Worm (Caenorhabditis elegans) whole organism, young adult: ENCODE data around the gene atg-7.

Experiments used
- B0035.1 ChIP-seq: sonication (generic microtip); optimal IDR thresholded peaks from 2 replicates; lab custom pipeline; 2016; ENCODE audit warnings: missing genetic modification characterization, mild to moderate bottlenecking, missing compliant biosample characterization, missing genotype, missing genetic modification reagents
- C17E4.6 ChIP-seq: fragments of 200-800 bp; sonication (Bioruptor generic); IDR thresholded peaks from 2 replicates; pipeline ENCODE4 v1.3.6; 2022; ENCODE audit warnings: missing genetic modification reagents, missing genetic modification characterization, missing compliant biosample characterization
- D2030.7 ChIP-seq: fragments of 200-800 bp; sonication (Bioruptor generic); IDR thresholded peaks from 2 replicates; pipeline ENCODE4 v1.3.6; 2022; ENCODE audit warnings: missing genetic modification reagents, missing genetic modification characterization, missing compliant biosample characterization
- F23B12.7 ChIP-seq: sonication (generic microtip); optimal IDR thresholded peaks from 2 replicates; lab custom pipeline; 2017; ENCODE audit warnings: missing genetic modification characterization, mild to moderate bottlenecking, missing compliant biosample characterization, antibody characterized with exemption, moderate library complexity; ENCODE audit not compliant: insufficient read depth
- F33H1.4 ChIP-seq: fragments of 200-800 bp; sonication (Bioruptor generic); IDR thresholded peaks from 2 replicates; pipeline ENCODE4 v1.3.6; 2022; ENCODE audit warnings: missing genetic modification reagents, missing genetic modification characterization, missing compliant biosample characterization
- F37B4.10 ChIP-seq: fragments of 200-800 bp; sonication (Bioruptor generic); IDR thresholded peaks from 2 replicates; pipeline ENCODE4 v1.3.6; 2022; ENCODE audit warnings: missing genetic modification characterization, missing compliant biosample characterization
- F39B2.1 ChIP-seq: fragments of 200-800 bp; sonication (Bioruptor generic); IDR thresholded peaks from 2 replicates; pipeline ENCODE4 v1.3.6; 2022; ENCODE audit warnings: missing genetic modification reagents, missing genetic modification characterization, missing compliant biosample characterization
- T26A5.8 ChIP-seq: sonication (generic microtip); optimal IDR thresholded peaks from 2 replicates; lab custom pipeline; 2016; ENCODE audit warnings: missing genetic modification characterization, missing compliant biosample characterization
- Y53G8AR.9 ChIP-seq: fragments of 200-800 bp; sonication (Bioruptor generic); conservative IDR thresholded peaks from 2 replicates; pipeline ENCODE4 v1.3.6; 2022; ENCODE audit warnings: missing genetic modification reagents, missing genetic modification characterization, missing compliant biosample characterization
- Y56A3A.18 ChIP-seq: fragments of 200-800 bp; sonication (Bioruptor generic); IDR thresholded peaks from 2 replicates; pipeline ENCODE4 v1.3.6; 2022; ENCODE audit warnings: missing genetic modification reagents, missing genetic modification characterization, missing compliant biosample characterization
- Y67H2A.10 ChIP-seq: fragments of 200-800 bp; sonication (Bioruptor generic); conservative IDR thresholded peaks from 2 replicates; pipeline ENCODE4 v1.3.6; 2022; ENCODE audit warnings: missing genetic modification reagents, missing genetic modification characterization, missing compliant biosample characterization
- Y79H2A.3 ChIP-seq: fragments of 200-800 bp; sonication (Bioruptor generic); conservative IDR thresholded peaks from 2 replicates; pipeline ENCODE4 v1.3.6; 2022; ENCODE audit warnings: missing genetic modification reagents, missing genetic modification characterization, missing compliant biosample characterization
- Y95B8A.8 ChIP-seq: fragments of 200-800 bp; sonication (Bioruptor generic); IDR thresholded peaks from 2 replicates; pipeline ENCODE4 v1.3.6; 2022; ENCODE audit warnings: missing genetic modification reagents, missing genetic modification characterization, missing compliant biosample characterization
- akir-1 ChIP-seq: fragments of 200-800 bp; sonication (Bioruptor generic); optimal IDR thresholded peaks from 2 replicates; lab custom pipeline; 2018; ENCODE audit warnings: mild to moderate bottlenecking, missing genetic modification characterization, moderate library complexity, missing compliant biosample characterization
- athp-1 ChIP-seq: sonication (generic microtip); optimal IDR thresholded peaks from 2 replicates; lab custom pipeline; 2017; ENCODE audit warnings: mild to moderate bottlenecking, missing genetic modification characterization, missing compliant biosample characterization
- bed-1 ChIP-seq: fragments of 200-800 bp; sonication (Bioruptor generic); IDR thresholded peaks from 2 replicates; pipeline ENCODE4 v1.3.6; 2022; ENCODE audit warnings: missing genetic modification reagents, missing genetic modification characterization, missing compliant biosample characterization
- cebp-2 ChIP-seq: fragments of 200-800 bp; sonication (Bioruptor generic); IDR thresholded peaks from 2 replicates; pipeline ENCODE4 v1.3.6; 2022; ENCODE audit warnings: missing genetic modification characterization, missing compliant biosample characterization
- ceh-100 ChIP-seq: fragments of 200-800 bp; sonication (Bioruptor generic); IDR thresholded peaks from 2 replicates; pipeline ENCODE4 v1.3.6; 2022; ENCODE audit warnings: missing genetic modification reagents, missing genetic modification characterization, missing compliant biosample characterization
- dpff-1 ChIP-seq: sonication (generic microtip); optimal IDR thresholded peaks from 2 replicates; lab custom pipeline; 2017; ENCODE audit warnings: mild to moderate bottlenecking, missing genetic modification characterization, missing compliant biosample characterization
- dpl-1 ChIP-seq: fragments of 150-350 bp; optimal IDR thresholded peaks from 2 replicates; lab custom pipeline; 2014; ENCODE audit warnings: missing biosample characterization, missing genetic modification reagents, missing genetic modification characterization
- efl-1 ChIP-seq: fragments of 150-350 bp; optimal IDR thresholded peaks from 2 replicates; lab custom pipeline; 2014; ENCODE audit warnings: missing biosample characterization, missing genetic modification reagents, missing genetic modification characterization
- egl-18 ChIP-seq: fragments of 200-800 bp; sonication (Bioruptor generic); IDR thresholded peaks from 2 replicates; pipeline ENCODE4 v1.3.6; 2022; ENCODE audit warnings: missing genetic modification reagents, missing genetic modification characterization, missing compliant biosample characterization
- egl-44 ChIP-seq: fragments of 200-800 bp; sonication (Bioruptor generic); IDR thresholded peaks from 2 replicates; pipeline ENCODE4 v1.3.6; 2022; ENCODE audit warnings: missing genetic modification reagents, missing genetic modification characterization, missing compliant biosample characterization
- egrh-3 ChIP-seq: fragments of 200-800 bp; sonication (Bioruptor generic); IDR thresholded peaks from 2 replicates; pipeline ENCODE4 v1.3.6; 2022; ENCODE audit warnings: missing genetic modification reagents, missing genetic modification characterization, missing compliant biosample characterization
- fkh-3 ChIP-seq: sonication (generic microtip); optimal IDR thresholded peaks from 2 replicates; lab custom pipeline; 2016; ENCODE audit warnings: mild to moderate bottlenecking, missing genetic modification characterization, missing compliant biosample characterization
- gei-17 ChIP-seq: fragments of 200-800 bp; sonication (Bioruptor generic); optimal IDR thresholded peaks from 2 replicates; lab custom pipeline; 2018; ENCODE audit warnings: mild to moderate bottlenecking, missing genetic modification characterization, missing compliant biosample characterization
- hlh-12 ChIP-seq: sonication (generic microtip); optimal IDR thresholded peaks from 2 replicates; lab custom pipeline; 2016; ENCODE audit warnings: missing genetic modification characterization, missing compliant biosample characterization
- hmg-1.2 ChIP-seq: fragments of 200-800 bp; sonication (Bioruptor generic); IDR thresholded peaks from 2 replicates; pipeline ENCODE4 v1.3.6; 2022; ENCODE audit warnings: missing genetic modification reagents, missing genetic modification characterization, missing compliant biosample characterization
- hmg-20 ChIP-seq: fragments of 200-800 bp; sonication (Bioruptor generic); IDR thresholded peaks from 2 replicates; pipeline ENCODE4 v1.3.6; 2022; ENCODE audit warnings: missing genetic modification reagents, missing genetic modification characterization, missing compliant biosample characterization
- hsf-1 ChIP-seq: fragments of 200-800 bp; sonication (Bioruptor generic); IDR thresholded peaks from 2 replicates; pipeline ENCODE4 v1.3.6; 2022; ENCODE audit warnings: missing genetic modification reagents, missing genetic modification characterization, missing compliant biosample characterization
- lag-1 ChIP-seq: fragments of 200-800 bp; sonication (Bioruptor generic); IDR thresholded peaks from 2 replicates; pipeline ENCODE4 v1.3.6; 2022; ENCODE audit warnings: missing genetic modification reagents, missing genetic modification characterization, missing compliant biosample characterization
- lin-26 ChIP-seq: fragments of 200-800 bp; sonication (Bioruptor generic); IDR thresholded peaks from 2 replicates; pipeline ENCODE4 v1.3.6; 2022; ENCODE audit warnings: missing genetic modification reagents, missing genetic modification characterization, missing compliant biosample characterization
- lir-1 ChIP-seq: fragments of 200-800 bp; sonication (Bioruptor generic); conservative IDR thresholded peaks from 2 replicates; pipeline ENCODE4 v1.3.6; 2022; ENCODE audit warnings: missing genetic modification reagents, missing genetic modification characterization, missing compliant biosample characterization
- lsl-1 ChIP-seq: fragments of 200-800 bp; sonication (Bioruptor generic); optimal IDR thresholded peaks from 2 replicates; lab custom pipeline; 2018; ENCODE audit warnings: mild to moderate bottlenecking, missing genetic modification characterization, moderate library complexity, missing compliant biosample characterization
- madf-10 ChIP-seq: sonication (generic microtip); optimal IDR thresholded peaks from 2 replicates; lab custom pipeline; 2016; ENCODE audit warnings: mild to moderate bottlenecking, missing genetic modification characterization, missing compliant biosample characterization
- madf-6 ChIP-seq: fragments of 200-800 bp; sonication (Bioruptor generic); IDR thresholded peaks from 2 replicates; pipeline ENCODE4 v1.3.6; 2022; ENCODE audit warnings: missing genetic modification reagents, missing genetic modification characterization, missing compliant biosample characterization
- madf-8 ChIP-seq: fragments of 200-800 bp; sonication (Bioruptor generic); conservative IDR thresholded peaks from 2 replicates; pipeline ENCODE4 v1.3.6; 2022; ENCODE audit warnings: missing genetic modification reagents, missing genetic modification characterization, missing compliant biosample characterization
- mel-28 ChIP-seq: sonication (generic microtip); optimal IDR thresholded peaks from 2 replicates; lab custom pipeline; 2016; ENCODE audit warnings: borderline replicate concordance, mild to moderate bottlenecking, missing genetic modification characterization, missing compliant biosample characterization
- nhr-120 ChIP-seq: fragments of 200-800 bp; sonication (Bioruptor generic); IDR thresholded peaks from 2 replicates; pipeline ENCODE4 v1.3.6; 2022; ENCODE audit warnings: missing genetic modification characterization, missing compliant biosample characterization
- nhr-179 ChIP-seq: sonication (generic microtip); optimal IDR thresholded peaks from 2 replicates; lab custom pipeline; 2016; ENCODE audit warnings: mild to moderate bottlenecking, missing genetic modification characterization, missing compliant biosample characterization
- pbrm-1 ChIP-seq: fragments of 200-800 bp; sonication (Bioruptor generic); IDR thresholded peaks from 2 replicates; pipeline ENCODE4 v1.3.6; 2022; ENCODE audit warnings: missing genetic modification reagents, missing genetic modification characterization, missing compliant biosample characterization
- rec-8 ChIP-seq, 2 experiments: sonication (generic microtip); optimal IDR thresholded peaks; 2 replicates each; lab custom pipeline; 2016; ENCODE audit warnings: mild to moderate bottlenecking in 2 of 2, missing genetic modification characterization in 2 of 2, missing genetic modification reagents in 2 of 2, missing genotype in 2 of 2, missing biosample characterization in 1 of 2, missing compliant biosample characterization in 1 of 2, moderate library complexity in 1 of 2
- tbp1 ChIP-seq: fragments of 200-800 bp; sonication (Bioruptor generic); optimal IDR thresholded peaks from 2 replicates; lab custom pipeline; 2018; ENCODE audit warnings: mild to moderate bottlenecking, missing genetic modification characterization, missing compliant biosample characterization
- tbx-9 ChIP-seq: sonication (generic microtip); optimal IDR thresholded peaks from 2 replicates; lab custom pipeline; 2016; ENCODE audit warnings: borderline replicate concordance, missing genetic modification characterization, inconsistent platforms, missing compliant biosample characterization
- unc-130 ChIP-seq: sonication (generic microtip); optimal IDR thresholded peaks from 2 replicates; lab custom pipeline; 2016; ENCODE audit warnings: missing genetic modification reagents, missing genetic modification characterization, missing compliant biosample characterization
- unc-62 ChIP-seq: fragments of 150-350 bp; optimal IDR thresholded peaks from 2 replicates; lab custom pipeline; 2014; ENCODE audit warnings: missing biosample characterization, missing genetic modification reagents, missing genetic modification characterization
- zfh-2 ChIP-seq: fragments of 200-800 bp; sonication (Bioruptor generic); conservative IDR thresholded peaks from 2 replicates; pipeline ENCODE4 v1.3.6; 2022; ENCODE audit warnings: missing genetic modification reagents, missing genetic modification characterization, missing compliant biosample characterization
- ztf-3 ChIP-seq: fragments of 200-800 bp; sonication (Bioruptor generic); optimal IDR thresholded peaks from 2 replicates; lab custom pipeline; 2018; ENCODE audit warnings: mild to moderate bottlenecking, missing genetic modification characterization, missing compliant biosample characterization

The atg-7 gene

ce11 chrIV:11082789-11083235 lies 2.0 kb upstream of the atg-7 start (continued):
- 0 out of 2 replicates have a peak, but pooled peaks have one; percentile 12 for TF ChIP-seq F39B2.1 (GFP tag; lab: Robert Waterston, UW)
- TF ChIP-seq ceh-100 (GFP tag; lab: Robert Waterston, UW) = peak; percentile 15; the same call in 1 of the 2 replicates
- TF ChIP-seq bed-1 (GFP tag; lab: Robert Waterston, UW) = no peak
- 0 out of 2 replicates have a peak, but pooled peaks have one; percentile 16 for TF ChIP-seq hmg-20 (GFP tag; lab: Robert Waterston, UW)
- peak; percentile 82; the same call in 1 of the 2 replicates for TF ChIP-seq pbrm-1
- 0 out of 2 replicates have a peak, but pooled peaks have one; percentile 6 for TF ChIP-seq hsf-1 (GFP tag; lab: Robert Waterston, UW)
- TF ChIP-seq fkh-3 (tag; lab: Kevin White, UChicago) = no peak
- TF ChIP-seq madf-8 (GFP tag; lab: Robert Waterston, UW) = no peak
- no peak for TF ChIP-seq nhr-179
- peak; percentile 97 for TF ChIP-seq lir-1 (GFP tag; lab: Robert Waterston, UW)
- TF ChIP-seq dpff-1 = no peak
- peak; percentile 2 for TF ChIP-seq gei-17 (GFP tag; lab: Kevin White, UChicago)
- TF ChIP-seq Y79H2A.3 = no peak; the same call in 1 of the 2 replicates
- no peak for TF ChIP-seq lsl-1 (GFP tag; lab: Kevin White, UChicago)
- no peak for TF ChIP-seq ztf-3 (GFP tag; lab: Kevin White, UChicago)
- no peak for TF ChIP-seq lag-1 (GFP tag; lab: Robert Waterston, UW)
- TF ChIP-seq F37B4.10 = no peak
- TF ChIP-seq nhr-120 (GFP tag; lab: Robert Waterston, UW) = no peak
- peak; percentile 94 for TF ChIP-seq hmg-1.2 (GFP tag; lab: Robert Waterston, UW)
- TF ChIP-seq F33H1.4 (GFP tag; lab: Robert Waterston, UW) = peak; percentile 62
- peak; percentile 65 for TF ChIP-seq tbp1 (GFP tag; lab: Kevin White, UChicago)
- no peak for TF ChIP-seq Y53G8AR.9 (GFP tag; lab: Robert Waterston, UW)
- TF ChIP-seq D2030.7 = no peak
- TF ChIP-seq B0035.1 (tag; lab: Kevin White, UChicago) = peak; percentile 46
- no peak for TF ChIP-seq tbx-9 (tag; lab: Kevin White, UChicago)
- TF ChIP-seq F23B12.7 (tag; lab: Kevin White, UChicago) = peak; percentile 27
- peak; percentile 51 for TF ChIP-seq akir-1
- TF ChIP-seq egl-18 (GFP tag; lab: Robert Waterston, UW) = peak; percentile 78; the same call in 1 of the 2 replicates
- TF ChIP-seq Y56A3A.18 = no peak
- TF ChIP-seq Y95B8A.8 = peak; percentile 54; the same call in 1 of the 2 replicates
- no peak for TF ChIP-seq cebp-2 (GFP tag; lab: Robert Waterston, UW)
- peak; percentile 69; the same call in 1 of the 2 replicates for TF ChIP-seq lin-26 (GFP tag; lab: Robert Waterston, UW)
- peak; percentile 12; the same call in 1 of the 2 replicates for TF ChIP-seq madf-6 (GFP tag; lab: Robert Waterston, UW)
- TF ChIP-seq unc-62 = peak; percentile 53
- TF ChIP-seq zfh-2 (GFP tag; lab: Robert Waterston, UW) = peak; percentile 95
- peak; percentile 84 for TF ChIP-seq madf-10 (tag; lab: Kevin White, UChicago)
- peak in 1 of 2 experiments; percentile 7 for TF ChIP-seq rec-8 (tag; optimal IDR thresholded peaks at IDR 0.05; lab: Kevin White, UChicago)
- no peak for TF ChIP-seq unc-130 (GFP tag; lab: Kevin White, UChicago)
- peak; percentile 54; the same call in 1 of the 2 replicates for TF ChIP-seq egl-44 (GFP tag; lab: Robert Waterston, UW)
- peak; percentile 65 for TF ChIP-seq mel-28 (tag; lab: Kevin White, UChicago)
- TF ChIP-seq athp-1 (tag; lab: Kevin White, UChicago) = peak; percentile 85
- TF ChIP-seq egrh-3 (GFP tag; lab: Robert Waterston, UW) = no peak
- TF ChIP-seq C17E4.6 (GFP tag; lab: Robert Waterston, UW) = 0 out of 2 replicates have a peak, but pooled peaks have one; percentile 41
- no peak for TF ChIP-seq hlh-12 (tag; lab: Kevin White, UChicago)
- no peak for TF ChIP-seq T26A5.8 (tag; lab: Kevin White, UChicago)
- TF ChIP-seq Y67H2A.10 (GFP tag; lab: Robert Waterston, UW) = peak; percentile 54; the same call in 1 of the 2 replicates
- no peak for TF ChIP-seq efl-1
- TF ChIP-seq dpl-1 (GFP tag; lab: Kevin White, UChicago) = no peak
